Worm (Caenorhabditis elegans) whole organism, midembryonic: ENCODE results near the gene lab-2.

Source experiments
- T22C8.4 ChIP-seq: fragments of 200-800 bp; sonication (Bioruptor generic); IDR thresholded peaks from 2 replicates; pipeline ENCODE4 v1.3.6; 2022; ENCODE audit warnings: missing genetic modification characterization, missing compliant biosample characterization
- cog-1 ChIP-seq: sonication (generic microtip); optimal IDR thresholded peaks from 2 replicates; lab custom pipeline; 2016; ENCODE audit warnings: missing genetic modification characterization, missing compliant biosample characterization
- flt-1 ChIP-seq: fragments of 200-800 bp; sonication (Bioruptor generic); IDR thresholded peaks from 2 replicates; pipeline ENCODE4 v1.3.6; 2022; ENCODE audit warnings: missing genetic modification characterization, missing compliant biosample characterization
- klf-2 ChIP-seq: fragments of 200-800 bp; sonication (Bioruptor generic); conservative IDR thresholded peaks from 2 replicates; pipeline ENCODE4 v1.3.6; 2022; ENCODE audit warnings: missing genetic modification reagents, missing genetic modification characterization, missing compliant biosample characterization
- med-1 ChIP-seq: sonication (generic microtip); optimal IDR thresholded peaks from 2 replicates; lab custom pipeline; 2017; ENCODE audit warnings: missing genetic modification characterization, mild to moderate bottlenecking, missing compliant biosample characterization, antibody characterized with exemption, missing genetic modification reagents; ENCODE audit not compliant: insufficient read depth
- ref-1 ChIP-seq: fragments of 200-800 bp; sonication (Bioruptor generic); conservative IDR thresholded peaks from 2 replicates; pipeline ENCODE4 v1.3.6; 2022; ENCODE audit warnings: missing genetic modification reagents, missing genetic modification characterization, missing compliant biosample characterization
- tab-1 ChIP-seq: fragments of 200-800 bp; sonication (Bioruptor generic); IDR thresholded peaks from 2 replicates; pipeline ENCODE4 v1.3.6; 2022; ENCODE audit warnings: missing genetic modification characterization, missing compliant biosample characterization
- ztf-23 ChIP-seq: fragments of 200-800 bp; sonication (Bioruptor generic); IDR thresholded peaks from 2 replicates; pipeline ENCODE4 v1.3.6; 2022; ENCODE audit warnings: missing genetic modification reagents, missing genetic modification characterization, missing compliant biosample characterization
- ztf-29 ChIP-seq: fragments of 200-800 bp; sonication (Bioruptor generic); IDR thresholded peaks from 2 replicates; pipeline ENCODE4 v1.3.6; 2022; ENCODE audit warnings: missing genetic modification reagents, missing genetic modification characterization, missing compliant biosample characterization

The lab-2 gene

DNA sequence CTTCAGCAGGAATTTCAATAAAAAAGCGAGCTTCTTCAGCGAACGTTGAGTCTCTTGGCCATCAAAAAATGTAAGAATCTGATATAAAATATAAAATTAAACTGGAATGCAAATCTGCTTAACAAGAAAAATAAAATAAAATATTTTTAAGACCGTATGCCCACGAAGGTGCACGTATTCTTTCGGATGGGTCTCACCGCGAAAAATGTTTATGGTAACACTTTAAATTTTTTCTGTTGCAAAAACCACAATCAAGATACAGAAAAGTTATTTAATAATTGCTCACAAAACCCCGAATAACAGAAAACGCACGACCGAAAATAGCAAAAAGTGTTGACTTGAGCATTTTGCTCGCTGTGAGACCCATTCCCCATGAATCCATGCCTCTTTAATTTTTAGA, 9.7 kb upstream of the lab-2 start:
- no peak for TF ChIP-seq med-1 (GFP tag; lab: Kevin White, UChicago)
- no peak for TF ChIP-seq flt-1 (GFP tag; lab: Robert Waterston, UW)
- TF ChIP-seq T22C8.4 (GFP tag; lab: Robert Waterston, UW), result no peak
- TF ChIP-seq ref-1 (GFP tag; lab: Robert Waterston, UW), result no peak
- no peak for TF ChIP-seq klf-2
- no peak for TF ChIP-seq cog-1
- no peak for TF ChIP-seq ztf-23
- no peak for TF ChIP-seq tab-1 (GFP tag; lab: Robert Waterston, UW)
- TF ChIP-seq ztf-29 (GFP tag; lab: Robert Waterston, UW), result no peak

DNA sequence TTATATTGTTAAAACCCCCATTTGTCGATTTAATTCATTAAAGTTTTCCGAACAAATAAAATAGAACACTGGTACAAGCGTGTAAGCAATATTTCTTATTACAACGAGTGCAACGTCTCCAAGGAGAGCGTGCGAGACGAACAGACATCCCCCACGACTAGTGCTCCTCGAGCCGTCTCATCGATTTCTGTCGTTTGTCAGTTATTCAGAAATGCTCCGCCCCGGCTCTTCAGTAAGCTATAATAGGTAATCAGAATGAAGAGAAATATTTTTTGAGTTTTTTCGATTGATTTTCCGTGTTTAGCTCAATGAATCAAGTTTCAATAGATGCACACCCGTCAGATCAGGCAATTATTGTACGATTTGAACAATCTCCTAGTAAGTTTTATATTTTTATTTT, 9.3 kb upstream of the lab-2 start, which contains the start of gene kap-1:
kap-1 (plus strand) TSS at position 143 of the 400 bp plus-strand sequence.
- TF ChIP-seq med-1 (GFP tag; lab: Kevin White, UChicago) (no peak), ztf-29 (GFP tag; lab: Robert Waterston, UW) (no peak), cog-1 (no peak), flt-1 (GFP tag; lab: Robert Waterston, UW) (no peak), klf-2 (no peak), ztf-23 (no peak), T22C8.4 (GFP tag; lab: Robert Waterston, UW) (no peak), ref-1 (GFP tag; lab: Robert Waterston, UW) (no peak), tab-1 (GFP tag; lab: Robert Waterston, UW) (no peak)

DNA sequence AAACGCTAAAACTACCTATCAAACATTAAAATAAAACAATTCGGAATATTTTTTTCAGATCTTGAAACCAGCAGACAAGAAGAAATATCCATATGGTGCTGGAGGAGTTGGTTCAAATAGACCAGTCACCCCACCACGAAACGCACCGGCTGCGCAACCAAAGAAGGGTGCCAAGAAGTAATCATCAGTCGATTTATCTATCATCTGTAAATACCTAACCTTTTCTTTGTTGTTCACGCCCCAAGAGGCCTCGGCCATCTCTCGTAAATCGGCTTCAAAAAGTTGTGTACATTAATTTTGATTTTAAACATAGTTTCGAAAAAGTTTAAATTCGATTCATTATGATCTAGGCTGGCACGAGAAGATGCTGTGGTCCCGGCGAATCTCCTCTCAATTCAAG, 8.6 kb upstream of the lab-2 start:
- TF ChIP-seq med-1 (GFP tag; lab: Kevin White, UChicago) (no peak), ztf-23 (no peak), klf-2 (no peak), cog-1 (no peak), tab-1 (GFP tag; lab: Robert Waterston, UW) (no peak), ztf-29 (GFP tag; lab: Robert Waterston, UW) (no peak), ref-1 (GFP tag; lab: Robert Waterston, UW) (no peak), T22C8.4 (GFP tag; lab: Robert Waterston, UW) (no peak), flt-1 (GFP tag; lab: Robert Waterston, UW) (no peak)

DNA sequence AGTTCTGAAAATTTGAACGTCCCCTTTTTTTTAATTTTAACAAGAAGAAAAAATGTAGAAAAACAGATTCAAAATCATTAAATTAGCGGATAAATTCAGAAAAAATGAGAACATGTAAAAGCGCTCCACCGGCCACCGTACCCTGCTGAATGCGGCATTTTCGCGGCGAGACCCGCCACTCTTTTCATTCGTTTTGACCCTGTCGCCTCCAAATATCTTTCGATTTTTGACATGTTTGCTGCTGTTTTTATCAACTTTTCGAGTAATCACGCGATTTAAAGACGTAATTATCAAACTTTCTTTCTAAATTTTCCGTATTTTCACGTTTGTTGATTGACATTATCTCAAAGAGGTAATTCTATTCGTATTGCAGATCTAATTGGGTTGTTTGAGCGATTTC, 6.8 kb upstream of the lab-2 start, which contains the start of gene gsp-2:
gsp-2 (plus strand) TSS at position 374 of the 400 bp plus-strand sequence.
- TF ChIP-seq flt-1 (GFP tag; lab: Robert Waterston, UW), result peak; percentile 63
- TF ChIP-seq ref-1 (GFP tag; lab: Robert Waterston, UW), result no peak
- TF ChIP-seq ztf-29 (GFP tag; lab: Robert Waterston, UW), result no peak
- no peak for TF ChIP-seq tab-1 (GFP tag; lab: Robert Waterston, UW)
- TF ChIP-seq klf-2, result no peak
- TF ChIP-seq T22C8.4 (GFP tag; lab: Robert Waterston, UW), result no peak

DNA sequence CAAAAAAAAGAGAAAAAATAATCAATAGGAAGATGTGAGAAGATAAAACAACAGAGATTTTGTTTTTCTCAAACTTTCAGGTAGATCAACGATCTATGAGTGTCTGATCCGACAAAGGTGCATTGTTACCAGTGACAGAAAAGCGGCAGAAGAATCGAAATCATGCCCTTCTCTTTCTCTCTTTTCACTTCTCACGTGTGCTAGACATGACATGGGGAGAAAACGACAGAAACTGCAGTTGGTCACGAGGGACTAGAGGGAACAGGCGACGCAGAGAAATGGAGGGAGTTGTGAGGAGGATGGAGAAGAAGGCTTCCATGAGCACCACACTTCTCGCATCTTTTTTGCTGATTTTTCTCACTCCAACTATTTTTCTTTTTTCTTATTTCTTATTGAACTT, 5.8 kb upstream of the lab-2 start, which contains the start of gene F56C9.10:
F56C9.10 (minus strand) TSS at position 97 of the 400 bp plus-strand sequence.
- no peak for TF ChIP-seq cog-1
- no peak for TF ChIP-seq med-1 (GFP tag; lab: Kevin White, UChicago)
- peak; percentile 65; the same call in 1 of the 2 replicates for TF ChIP-seq ztf-23
- no peak for TF ChIP-seq ref-1 (GFP tag; lab: Robert Waterston, UW)

DNA sequence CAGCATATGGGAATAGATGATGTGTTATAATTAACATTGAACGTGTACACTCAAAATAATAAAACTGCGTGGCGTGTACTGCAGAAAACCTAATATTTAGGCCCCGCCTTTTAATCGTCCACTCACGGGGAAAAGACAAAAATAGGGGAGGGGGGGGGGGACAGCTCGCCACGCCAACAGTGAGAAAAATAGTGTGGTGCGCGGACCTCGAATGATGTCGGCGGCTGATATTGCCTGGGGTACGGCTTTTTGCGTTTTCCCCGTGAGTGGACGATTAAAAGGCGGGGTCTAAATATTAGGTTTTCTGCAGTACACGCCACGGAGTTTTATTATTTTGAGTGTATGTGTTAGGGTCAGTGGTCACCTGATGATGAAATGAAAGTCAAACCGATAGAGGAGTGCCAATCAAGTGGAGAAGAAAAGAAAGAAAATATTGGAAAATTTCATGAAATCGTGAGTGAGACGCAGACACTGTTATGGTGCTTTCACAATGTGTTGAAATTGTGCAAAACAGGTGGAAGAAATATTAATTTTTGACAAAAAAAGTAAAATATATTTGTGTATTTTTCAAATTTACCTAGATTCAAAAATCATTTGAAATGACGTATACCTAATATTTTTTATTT, 4.6 kb upstream of the lab-2 start:
- TF ChIP-seq flt-1 (GFP tag; lab: Robert Waterston, UW), result 0 out of 2 replicates have a peak, but pooled peaks have one; percentile 42

DNA sequence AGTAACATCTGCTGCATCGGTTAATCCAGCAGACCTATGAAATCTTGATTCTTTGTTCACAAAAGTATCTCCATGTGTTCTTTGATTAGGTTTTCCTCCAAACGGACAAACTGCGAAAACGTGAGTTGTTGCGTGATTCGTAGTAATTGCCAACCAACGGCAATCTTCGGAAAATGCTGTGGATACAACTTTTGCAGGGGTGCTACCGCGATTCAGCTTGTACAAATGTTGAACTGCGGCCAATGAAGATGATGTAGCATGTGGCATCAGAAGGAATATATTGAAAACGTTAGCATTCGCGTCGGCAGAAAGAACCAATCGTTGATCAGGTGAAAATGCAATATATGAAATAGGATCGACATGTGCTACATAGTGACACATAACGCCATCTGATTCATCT, 2.3 kb upstream of the lab-2 start:
- TF ChIP-seq cog-1 (no peak), ztf-23 (no peak), T22C8.4 (GFP tag; lab: Robert Waterston, UW) (no peak), flt-1 (GFP tag; lab: Robert Waterston, UW) (no peak), ref-1 (GFP tag; lab: Robert Waterston, UW) (no peak), med-1 (GFP tag; lab: Kevin White, UChicago) (no peak), tab-1 (GFP tag; lab: Robert Waterston, UW) (no peak), ztf-29 (GFP tag; lab: Robert Waterston, UW) (no peak), klf-2 (no peak)

DNA sequence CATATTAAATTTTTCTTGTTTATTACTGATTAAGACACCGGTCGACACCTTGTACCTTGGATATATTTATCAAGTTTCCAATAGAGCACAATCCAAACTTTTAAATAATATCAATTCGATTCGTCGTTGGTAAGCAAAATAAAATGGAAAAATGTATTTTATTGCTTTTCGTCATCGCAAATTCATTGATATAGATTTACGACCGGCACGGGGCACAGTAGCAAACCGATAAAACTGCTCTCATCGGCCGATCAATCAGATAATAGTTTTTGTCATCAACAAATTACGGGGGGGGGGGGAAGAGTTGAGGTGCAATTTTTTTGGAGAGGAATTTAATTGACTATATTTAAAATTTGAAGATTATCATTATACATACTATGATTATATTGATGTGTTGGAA, 6.1 kb downstream of the lab-2 start:
- no peak for TF ChIP-seq tab-1 (GFP tag; lab: Robert Waterston, UW)
- TF ChIP-seq klf-2, result no peak
- no peak for TF ChIP-seq med-1 (GFP tag; lab: Kevin White, UChicago)
- TF ChIP-seq ztf-29 (GFP tag; lab: Robert Waterston, UW), result no peak

DNA sequence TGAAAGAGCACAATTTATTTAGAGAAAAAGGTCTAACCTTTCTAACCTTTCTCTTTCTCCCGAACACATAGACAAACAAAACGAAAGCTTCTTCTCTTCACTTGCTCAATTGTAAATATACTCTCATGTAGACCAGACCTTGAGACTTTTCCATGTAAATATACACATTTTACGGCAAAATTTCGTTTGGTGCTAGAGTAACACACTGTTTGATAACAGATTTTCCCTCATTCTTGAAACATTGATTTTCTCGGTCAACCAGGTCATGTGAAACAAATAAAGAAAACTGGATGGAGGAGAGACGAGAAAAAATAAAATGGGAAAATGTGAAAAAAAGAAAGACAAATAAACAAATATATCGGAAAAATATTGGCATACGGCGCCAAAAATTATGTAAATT, 7.4 kb downstream of the lab-2 start:
- TF ChIP-seq T22C8.4 (GFP tag; lab: Robert Waterston, UW), result no peak
- TF ChIP-seq ztf-29 (GFP tag; lab: Robert Waterston, UW), result no peak
- TF ChIP-seq med-1 (GFP tag; lab: Kevin White, UChicago), result no peak
- no peak for TF ChIP-seq cog-1
- TF ChIP-seq ztf-23, result no peak
- TF ChIP-seq ref-1 (GFP tag; lab: Robert Waterston, UW), result no peak

DNA sequence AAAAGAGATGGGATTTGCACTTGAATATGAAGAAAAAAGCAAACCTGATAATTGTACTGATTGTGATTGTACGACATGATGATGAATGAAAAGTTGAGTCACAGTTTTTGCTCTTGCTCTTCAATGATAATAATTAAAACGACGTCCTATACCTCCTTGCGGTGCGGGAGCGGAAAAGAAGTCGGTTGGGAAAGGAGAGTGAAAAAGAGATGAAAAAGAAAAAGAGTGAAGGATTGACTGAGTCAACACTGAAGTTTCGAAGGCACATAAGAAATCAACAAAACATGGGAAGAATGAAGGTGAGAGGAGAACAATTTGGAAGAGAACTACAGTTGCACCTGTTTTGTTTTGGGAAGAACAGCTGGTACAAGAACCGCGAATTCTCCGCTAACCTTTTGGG, 10.0 kb downstream of the lab-2 start, which contains the start of gene F56C9.8:
F56C9.8 (minus strand) TSS at position 120 of the 400 bp plus-strand sequence.
- TF ChIP-seq tab-1 (GFP tag; lab: Robert Waterston, UW) (no peak), ztf-23 (no peak), klf-2 (no peak), flt-1 (GFP tag; lab: Robert Waterston, UW) (no peak), med-1 (GFP tag; lab: Kevin White, UChicago) (no peak), ref-1 (GFP tag; lab: Robert Waterston, UW) (no peak), T22C8.4 (GFP tag; lab: Robert Waterston, UW) (no peak), cog-1 (no peak), ztf-29 (GFP tag; lab: Robert Waterston, UW) (no peak)
